Fruit fly (Drosophila melanogaster): ENCODE data around the gene pug.

dm6 chr3R:10714498-10714897, 18.2 kb downstream of the pug start, which contains the start of gene CG4073:
- TF ChIP-seq usp (GFP tag; optimal IDR thresholded peaks at IDR 0.05) (no peak), psq (optimal IDR thresholded peaks at IDR 0.05) (no peak), CG8478 (optimal IDR thresholded peaks at IDR 0.05) (no peak), EcR (GFP tag; optimal IDR thresholded peaks at IDR 0.05) (no peak), Dll (optimal IDR thresholded peaks at IDR 0.05) (no peak), pan (optimal IDR thresholded peaks at IDR 0.05) (no peak)

All from whole organism.